Fruit fly (Drosophila melanogaster) whole organism, wandering third instar larva: ENCODE data around the gene emc.

Experiments used
- Abd-B ChIP-seq: fragments of >200 bp; optimal IDR thresholded peaks from 2 replicates; lab custom pipeline; 2017; ENCODE audit warnings: missing biosample characterization, missing genetic modification characterization
- OdsH ChIP-seq: fragments of 200-800 bp; sonication (Bioruptor generic); optimal IDR thresholded peaks from 2 replicates; lab custom pipeline; 2016; ENCODE audit warnings: missing biosample characterization, mild to moderate bottlenecking, missing genetic modification characterization
- Vsx2 ChIP-seq: fragments of 200-300, 225-300 bp; sonication (Bioruptor generic); optimal IDR thresholded peaks from 2 replicates; lab custom pipeline; 2018; ENCODE audit warnings: missing biosample characterization, missing genetic modification characterization; ENCODE audit not compliant: partially characterized antibody
- fru ChIP-seq: fragments of 200-800 bp; sonication (Bioruptor generic); optimal IDR thresholded peaks from 3 replicates; lab custom pipeline; 2016; ENCODE audit warnings: missing biosample characterization, mild to moderate bottlenecking, missing genetic modification characterization
- h ChIP-seq: fragments of 200-800 bp; sonication (Bioruptor generic); optimal IDR thresholded peaks from 3 replicates; lab custom pipeline; 2016; ENCODE audit warnings: missing biosample characterization, mild to moderate bottlenecking, missing genetic modification characterization
- sv ChIP-seq: fragments of 200-800 bp; sonication (Bioruptor generic); optimal IDR thresholded peaks from 3 replicates; lab custom pipeline; 2016; ENCODE audit warnings: missing biosample characterization, missing genetic modification characterization

- TF ChIP-seq Vsx2 (GFP tag; lab: Kevin White, UChicago) = no peak
- no peak for TF ChIP-seq sv (GFP tag; lab: Kevin White, UChicago)
- peak; percentile 31 for TF ChIP-seq h
- TF ChIP-seq Abd-B (GFP tag; lab: Kevin White, UChicago) = no peak
- TF ChIP-seq OdsH (GFP tag; lab: Kevin White, UChicago) = no peak
- peak; percentile 3 for TF ChIP-seq fru (GFP tag; lab: Kevin White, UChicago)
Observed at dm6 chr3L:754612-755011, 5.4 kb downstream of the emc start.
